Worm (Caenorhabditis elegans) whole organism, L4 larva: ENCODE measurements around the gene R11D1.12.

Source experiments
- Y5F2A.4 ChIP-seq: fragments of 200-800 bp; sonication (Bioruptor generic); optimal IDR thresholded peaks from 2 replicates; lab custom pipeline; 2018; ENCODE audit warnings: mild to moderate bottlenecking, missing genetic modification characterization, missing compliant biosample characterization
- ceh-82 ChIP-seq: sonication (generic microtip); optimal IDR thresholded peaks from 2 replicates; lab custom pipeline; 2017; ENCODE audit warnings: missing biosample characterization, missing genetic modification characterization
- ces-1 ChIP-seq: fragments of 150-350 bp; sonication (generic microtip); optimal IDR thresholded peaks from 4 replicates; lab custom pipeline; 2014; ENCODE audit warnings: missing biosample characterization, missing genetic modification reagents, missing genetic modification characterization
- dpl-1 ChIP-seq: fragments of 150-350 bp; optimal IDR thresholded peaks from 2 replicates; lab custom pipeline; 2014; ENCODE audit warnings: missing biosample characterization, missing genetic modification reagents, missing genetic modification characterization
- egl-27 ChIP-seq: sonication (generic microtip); optimal IDR thresholded peaks from 3 replicates; lab custom pipeline; 2017; ENCODE audit warnings: missing biosample characterization, missing genetic modification reagents, missing genetic modification characterization
- nhr-10 ChIP-seq: fragments of 150-350 bp; optimal IDR thresholded peaks from 2 replicates; lab custom pipeline; 2014; ENCODE audit warnings: missing biosample characterization, missing genetic modification characterization
- nhr-102 ChIP-seq: sonication (generic microtip); optimal IDR thresholded peaks from 2 replicates; lab custom pipeline; 2016; ENCODE audit warnings: mild to moderate bottlenecking, missing genetic modification characterization, moderate library complexity, missing compliant biosample characterization
- nhr-48 ChIP-seq: sonication (generic microtip); optimal IDR thresholded peaks from 2 replicates; lab custom pipeline; 2016; ENCODE audit warnings: mild to moderate bottlenecking, missing genetic modification characterization, missing compliant biosample characterization
- pha-4 ChIP-seq, 2 experiments: fragments of 150-350 bp in 1 of 2; fragments of 200-800 bp in 1 of 2; sonication (Bioruptor generic) in 1 of 2; IDR thresholded peaks in 1 of 2; optimal IDR thresholded peaks in 1 of 2; 2 replicates each; pipeline versions ENCODE4 v1.3.6 to Lab custom; 2014 to 2022; ENCODE audit warnings: missing genetic modification characterization in 2 of 2, missing genetic modification reagents in 2 of 2, missing biosample characterization in 1 of 2, missing compliant biosample characterization in 1 of 2
- skn-1 ChIP-seq: fragments of 150-350 bp; optimal IDR thresholded peaks from 2 replicates; lab custom pipeline; 2014; ENCODE audit warnings: missing biosample characterization, missing genetic modification characterization
- snpc-1.2 ChIP-seq: fragments of 200-800 bp; sonication (Bioruptor generic); IDR thresholded peaks from 2 replicates; pipeline ENCODE4 v1.3.6; 2022; ENCODE audit warnings: missing genetic modification reagents, missing genetic modification characterization, missing compliant biosample characterization

ce11 chrV:12760913-12761312 is 35.1 kb upstream of the R11D1.12 start, which contains the start of gene F18E2.15:
- no peak for TF ChIP-seq dpl-1 (GFP tag; lab: Kevin White, UChicago)
- TF ChIP-seq snpc-1.2 (GFP tag; lab: Robert Waterston, UW), result no peak
- no peak for TF ChIP-seq nhr-102 (tag; lab: Kevin White, UChicago)
- TF ChIP-seq egl-27 (tag; lab: Kevin White, UChicago), result no peak
- no peak for TF ChIP-seq ceh-82
- TF ChIP-seq nhr-48 (tag; lab: Kevin White, UChicago), result no peak
- TF ChIP-seq Y5F2A.4 (GFP tag; lab: Kevin White, UChicago), result no peak
- TF ChIP-seq pha-4 (GFP tag; IDR thresholded peaks at IDR 0.05; lab: Robert Waterston, UW), result no peak
- no peak for TF ChIP-seq pha-4 (tag; optimal IDR thresholded peaks at IDR 0.05; lab: Kevin White, UChicago)
- no peak for TF ChIP-seq nhr-10 (tag; lab: Kevin White, UChicago)
- TF ChIP-seq skn-1, result no peak
- TF ChIP-seq ces-1, result no peak
